Fruit fly (Drosophila melanogaster) whole organism, embryonic: Measurements from ENCODE around the gene CG14142.

Source experiments
- BEAF-32 ChIP-seq: fragments of 200-800 bp; sonication (Bioruptor generic); optimal IDR thresholded peaks from 3 replicates; lab custom pipeline; 2017; ENCODE audit warnings: missing biosample characterization, missing genetic modification characterization, mild to moderate bottlenecking, moderate library complexity, missing genetic modification reagents
- BtbVII ChIP-seq: fragments of 200-800 bp; sonication (Bioruptor generic); optimal IDR thresholded peaks from 3 replicates; lab custom pipeline; 2017; ENCODE audit warnings: missing biosample characterization, mild to moderate bottlenecking, missing genetic modification characterization
- CG10147 ChIP-seq: fragments of 200-800 bp; sonication (Bioruptor generic); optimal IDR thresholded peaks from 2 replicates; lab custom pipeline; 2019; ENCODE audit warnings: missing biosample characterization, mild to moderate bottlenecking, missing genetic modification characterization, moderate library complexity
- CG10321 ChIP-seq: fragments of 200-800 bp; sonication (Bioruptor generic); IDR thresholded peaks from 2 replicates; pipeline ENCODE4 v1.3.6; 2022; ENCODE audit warnings: missing biosample characterization, missing genetic modification characterization
- CG10366 ChIP-seq: fragments of 200-800 bp; sonication (Bioruptor generic); IDR thresholded peaks from 2 replicates; pipeline ENCODE4 v1.3.6; 2022; ENCODE audit warnings: missing biosample characterization, missing genetic modification characterization
- CG12236 ChIP-seq: fragments of 200-800 bp; sonication (Bioruptor generic); optimal IDR thresholded peaks from 2 replicates; lab custom pipeline; 2016; ENCODE audit warnings: missing biosample characterization, missing genetic modification characterization
- CG14050 ChIP-seq: fragments of 200-800 bp; sonication (Bioruptor generic); IDR thresholded peaks from 3 replicates; pipeline ENCODE4 v1.3.6; 2022; ENCODE audit warnings: missing biosample characterization, missing genetic modification characterization
- CG14965 ChIP-seq: fragments of 200-800 bp; sonication (Bioruptor generic); optimal IDR thresholded peaks from 2 replicates; lab custom pipeline; 2016; ENCODE audit warnings: missing biosample characterization, missing genetic modification characterization, borderline replicate concordance
- CG15479 ChIP-seq: fragments of 200-800 bp; sonication (Bioruptor generic); optimal IDR thresholded peaks from 3 replicates; lab custom pipeline; 2019; ENCODE audit warnings: missing biosample characterization, mild to moderate bottlenecking, missing genetic modification characterization, moderate library complexity
- CG1603 ChIP-seq: fragments of 200-800 bp; sonication (Bioruptor generic); optimal IDR thresholded peaks from 2 replicates; lab custom pipeline; 2019; ENCODE audit warnings: missing biosample characterization, mild to moderate bottlenecking, missing genetic modification characterization, moderate library complexity
- CG16813 ChIP-seq: fragments of 200-800 bp; sonication (Bioruptor generic); IDR thresholded peaks from 3 replicates; pipeline ENCODE4 v1.3.6; 2022; ENCODE audit warnings: missing biosample characterization, missing genetic modification characterization; ENCODE audit not compliant: partially characterized antibody
- CG1792 ChIP-seq: fragments of 200-800 bp; sonication (Bioruptor generic); optimal IDR thresholded peaks from 2 replicates; lab custom pipeline; 2016; ENCODE audit warnings: missing biosample characterization, missing genetic modification characterization
- CG18599 ChIP-seq: fragments of 200-800 bp; sonication (Bioruptor generic); optimal IDR thresholded peaks from 3 replicates; lab custom pipeline; 2017; ENCODE audit warnings: missing biosample characterization, missing genetic modification characterization, mild to moderate bottlenecking, moderate library complexity, missing genetic modification reagents
- CG18764 ChIP-seq: fragments of 200-800 bp; sonication (Bioruptor generic); optimal IDR thresholded peaks from 3 replicates; lab custom pipeline; 2016; ENCODE audit warnings: missing biosample characterization, missing genetic modification characterization
- CG2202 ChIP-seq: fragments of 200-800 bp; sonication (Bioruptor generic); optimal IDR thresholded peaks from 2 replicates; lab custom pipeline; 2018; ENCODE audit warnings: missing biosample characterization, mild to moderate bottlenecking, missing genetic modification characterization
- CG31388 ChIP-seq: fragments of 200-800 bp; sonication (Bioruptor generic); optimal IDR thresholded peaks from 2 replicates; lab custom pipeline; 2016; ENCODE audit warnings: missing biosample characterization, missing genetic modification characterization
- CG3281 ChIP-seq: fragments of 200-800 bp; sonication (Bioruptor generic); optimal IDR thresholded peaks from 3 replicates; lab custom pipeline; 2017; ENCODE audit warnings: missing biosample characterization, mild to moderate bottlenecking, missing genetic modification characterization
- CG4360 ChIP-seq: fragments of 200-800 bp; sonication (Bioruptor generic); IDR thresholded peaks from 2 replicates; pipeline ENCODE4 v1.3.6; 2022; ENCODE audit warnings: missing biosample characterization, missing genetic modification characterization
- CG6654 ChIP-seq: fragments of 200-800 bp; sonication (Bioruptor generic); optimal IDR thresholded peaks from 2 replicates; lab custom pipeline; 2017; ENCODE audit warnings: missing biosample characterization, mild to moderate bottlenecking, missing genetic modification characterization
- CG6765 ChIP-seq: fragments of 200-800 bp; sonication (Bioruptor generic); optimal IDR thresholded peaks from 3 replicates; lab custom pipeline; 2017; ENCODE audit warnings: missing biosample characterization, mild to moderate bottlenecking, missing genetic modification characterization
- CG7745 ChIP-seq: fragments of 200-800 bp; sonication (Bioruptor generic); optimal IDR thresholded peaks from 2 replicates; lab custom pipeline; 2018; ENCODE audit warnings: missing biosample characterization, mild to moderate bottlenecking, missing genetic modification characterization, moderate library complexity
- CG9609 ChIP-seq: fragments of 200-800 bp; sonication (Bioruptor generic); optimal IDR thresholded peaks from 3 replicates; lab custom pipeline; 2016; ENCODE audit warnings: missing biosample characterization, missing genetic modification characterization
- CG9932 ChIP-seq: fragments of 200-800 bp; sonication (Bioruptor generic); IDR thresholded peaks from 2 replicates; pipeline ENCODE4 v1.3.6; 2022; ENCODE audit warnings: missing biosample characterization, missing genetic modification characterization
- D19A ChIP-seq: fragments of 200-800 bp; optimal IDR thresholded peaks from 3 replicates; lab custom pipeline; 2019; ENCODE audit warnings: missing biosample characterization, mild to moderate bottlenecking, missing genetic modification characterization, moderate library complexity
- Drgx ChIP-seq: fragments of 200-800 bp; sonication (Bioruptor generic); IDR thresholded peaks from 2 replicates; pipeline ENCODE4 v1.3.6; 2022; ENCODE audit warnings: missing biosample characterization, missing genetic modification characterization
- HLH54F ChIP-seq: fragments of 200-800 bp; sonication (Bioruptor generic); optimal IDR thresholded peaks from 3 replicates; lab custom pipeline; 2016; ENCODE audit warnings: missing biosample characterization, missing genetic modification characterization
- Hmx ChIP-seq: fragments of 200-800 bp; sonication (Bioruptor generic); optimal IDR thresholded peaks from 2 replicates; lab custom pipeline; 2016; ENCODE audit warnings: missing biosample characterization, missing genetic modification characterization
- Kr ChIP-seq: fragments of 200-800 bp; sonication (Bioruptor generic); optimal IDR thresholded peaks from 2 replicates; lab custom pipeline; 2017; ENCODE audit warnings: missing biosample characterization, mild to moderate bottlenecking, missing genetic modification characterization
- MESR4 ChIP-seq: fragments of 200-800 bp; sonication (Bioruptor generic); optimal IDR thresholded peaks from 2 replicates; lab custom pipeline; 2018; ENCODE audit warnings: missing biosample characterization, mild to moderate bottlenecking, missing genetic modification characterization, moderate library complexity
- Optix ChIP-seq: fragments of 200-800 bp; sonication (Bioruptor generic); IDR thresholded peaks from 3 replicates; pipeline ENCODE4 v1.3.6; 2022; ENCODE audit warnings: missing biosample characterization, missing genetic modification characterization
- Rfx ChIP-seq: fragments of 200-800 bp; sonication (Bioruptor generic); IDR thresholded peaks from 2 replicates; pipeline ENCODE4 v1.3.6; 2022; ENCODE audit warnings: missing biosample characterization, missing genetic modification characterization
- Rx ChIP-seq: fragments of 200-800 bp; sonication (Bioruptor generic); IDR thresholded peaks from 2 replicates; pipeline ENCODE4 v1.3.6; 2022; ENCODE audit warnings: missing biosample characterization, missing genetic modification characterization
- Side ChIP-seq: fragments of 200-800 bp; sonication (Bioruptor generic); optimal IDR thresholded peaks from 2 replicates; lab custom pipeline; 2016; ENCODE audit warnings: missing biosample characterization, missing genetic modification characterization
- amos ChIP-seq: fragments of 200-800 bp; sonication (Bioruptor generic); IDR thresholded peaks from 2 replicates; pipeline ENCODE4 v1.3.6; 2022; ENCODE audit warnings: missing biosample characterization, missing genetic modification characterization; ENCODE audit not compliant: partially characterized antibody
- chif ChIP-seq, 2 experiments: fragments of 200-800 bp; sonication (Bioruptor generic); optimal IDR thresholded peaks; 3 replicates each; lab custom pipeline; 2016; ENCODE audit warnings: missing biosample characterization in 2 of 2, missing genetic modification characterization in 2 of 2
- chn ChIP-seq: fragments of 200-800 bp; sonication (Bioruptor generic); optimal IDR thresholded peaks from 2 replicates; lab custom pipeline; 2016; ENCODE audit warnings: missing biosample characterization, missing genetic modification characterization
- dmrt99B ChIP-seq: fragments of 200-800 bp; sonication (Bioruptor generic); optimal IDR thresholded peaks from 2 replicates; lab custom pipeline; 2018; ENCODE audit warnings: missing biosample characterization, mild to moderate bottlenecking, missing genetic modification characterization, moderate library complexity
- en ChIP-seq: fragments of 200-800 bp; sonication (Bioruptor generic); optimal IDR thresholded peaks from 2 replicates; lab custom pipeline; 2016; ENCODE audit warnings: missing biosample characterization, missing genetic modification characterization
- ewg ChIP-seq: fragments of 200-800 bp; sonication (Bioruptor generic); optimal IDR thresholded peaks from 3 replicates; lab custom pipeline; 2017; ENCODE audit warnings: mild to moderate bottlenecking, missing biosample characterization, missing genetic modification reagents, missing genetic modification characterization
- eyg ChIP-seq: fragments of 200-800 bp; sonication (Bioruptor generic); optimal IDR thresholded peaks from 3 replicates; lab custom pipeline; 2016; ENCODE audit warnings: missing biosample characterization, missing genetic modification characterization
- gce ChIP-seq: fragments of 200-800 bp; sonication (Bioruptor generic); IDR thresholded peaks from 3 replicates; pipeline ENCODE4 v1.3.6; 2022; ENCODE audit warnings: missing biosample characterization, missing genetic modification characterization
- lola ChIP-seq, 3 experiments: fragments of >200 bp in 2 of 3; fragments of 200-800 bp in 1 of 3; sonication (Bioruptor generic) in 1 of 3; optimal IDR thresholded peaks; 2 replicates each; lab custom pipeline; 2017 to 2019; ENCODE audit warnings: missing biosample characterization in 3 of 3, missing genetic modification characterization in 3 of 3, mild to moderate bottlenecking in 1 of 3, moderate library complexity in 1 of 3
- luna ChIP-seq: fragments of 200-800 bp; sonication (Bioruptor generic); optimal IDR thresholded peaks from 2 replicates; lab custom pipeline; 2016; ENCODE audit warnings: missing biosample characterization, missing genetic modification characterization
- sisA ChIP-seq: fragments of 200-800 bp; sonication (Bioruptor generic); IDR thresholded peaks from 2 replicates; pipeline ENCODE4 v1.3.6; 2022; ENCODE audit warnings: missing biosample characterization, missing genetic modification characterization
- trem ChIP-seq: fragments of 200-800 bp; optimal IDR thresholded peaks from 3 replicates; lab custom pipeline; 2019; ENCODE audit warnings: missing biosample characterization, mild to moderate bottlenecking, missing genetic modification characterization, moderate library complexity
- twi ChIP-seq: fragments of 200-800 bp; optimal IDR thresholded peaks from 2 replicates; lab custom pipeline; 2019; ENCODE audit warnings: missing biosample characterization, mild to moderate bottlenecking, missing genetic modification characterization, moderate library complexity
- vnd ChIP-seq: fragments of 200-800 bp; sonication (Bioruptor generic); IDR thresholded peaks from 3 replicates; pipeline ENCODE4 v1.3.6; 2022; ENCODE audit warnings: missing biosample characterization, missing genetic modification characterization; ENCODE audit not compliant: partially characterized antibody
- wor ChIP-seq: fragments of 200-800 bp; sonication (Bioruptor generic); IDR thresholded peaks from 2 replicates; pipeline ENCODE4 v1.3.6; 2022; ENCODE audit warnings: missing biosample characterization, missing genetic modification characterization
- zen ChIP-seq: fragments of 200-800 bp; sonication (Bioruptor generic); optimal IDR thresholded peaks from 3 replicates; lab custom pipeline; 2018; ENCODE audit warnings: missing biosample characterization, mild to moderate bottlenecking, missing genetic modification characterization, moderate library complexity

The CG14142 gene

dm6 chr3L:11205608-11206336 lies 32.5 kb downstream of the CG14142 start, which contains the start of gene Plod (continued):
- TF ChIP-seq CG1603 (tag; lab: Kevin White, UChicago): peak; percentile 52
- peak; percentile 27 for TF ChIP-seq dmrt99B
- no peak for TF ChIP-seq CG6654 (GFP tag; lab: Kevin White, UChicago)
- TF ChIP-seq wor: no peak
- no peak for TF ChIP-seq CG9609
- peak; percentile 14 for TF ChIP-seq zen
- no peak for TF ChIP-seq eyg (GFP tag; lab: Kevin White, UChicago)
- no peak for TF ChIP-seq sisA (GFP tag; lab: Robert Waterston, UW)
- no peak for TF ChIP-seq en
- no peak for TF ChIP-seq CG7745 (tag; lab: Kevin White, UChicago)
- peak; percentile 99 for TF ChIP-seq CG4360 (GFP tag; lab: Robert Waterston, UW)
- TF ChIP-seq Rx (GFP tag; lab: Robert Waterston, UW): no peak
- TF ChIP-seq chif (GFP tag; optimal IDR thresholded peaks at IDR 0.05; lab: Kevin White, UChicago): peak in 1 of 2 experiments; percentile 26
- TF ChIP-seq trem (tag; lab: Kevin White, UChicago): peak; percentile 29
- TF ChIP-seq CG14965 (GFP tag; lab: Kevin White, UChicago): no peak
- peak; percentile 45 for TF ChIP-seq chn (GFP tag; lab: Kevin White, UChicago)
- TF ChIP-seq Optix (GFP tag; lab: Robert Waterston, UW): no peak
- TF ChIP-seq CG9932 (GFP tag; lab: Robert Waterston, UW): peak; percentile 64
- TF ChIP-seq CG3281 (GFP tag; lab: Kevin White, UChicago): peak; percentile 46
- TF ChIP-seq CG12236 (GFP tag; lab: Kevin White, UChicago): no peak
- peak; percentile 48; the same call in 1 of the 2 replicates for TF ChIP-seq amos (GFP tag; lab: Robert Waterston, UW)
- peak; percentile 43 for TF ChIP-seq CG18599
- TF ChIP-seq Side: peak; percentile 46
- no peak for TF ChIP-seq twi
- TF ChIP-seq CG10147 (GFP tag; lab: Kevin White, UChicago): no peak
- no peak for TF ChIP-seq CG16813 (GFP tag; lab: Robert Waterston, UW)
- peak; percentile 18 for TF ChIP-seq ewg
- TF ChIP-seq BEAF-32 (GFP tag; lab: Kevin White, UChicago): peak; percentile 56
- TF ChIP-seq CG15479 (GFP tag; lab: Kevin White, UChicago): no peak
- peak; percentile 27 for TF ChIP-seq CG2202
- TF ChIP-seq CG6765: no peak
- TF ChIP-seq CG31388 (GFP tag; lab: Kevin White, UChicago): no peak
- no peak for TF ChIP-seq Kr (GFP tag; lab: Kevin White, UChicago)
- TF ChIP-seq luna: no peak
- TF ChIP-seq BtbVII: peak; percentile 29
- peak; percentile 15 for TF ChIP-seq D19A
- no peak for TF ChIP-seq gce (GFP tag; lab: Robert Waterston, UW)
- TF ChIP-seq HLH54F (GFP tag; lab: Kevin White, UChicago): peak; percentile 28
- peak; percentile 0 for TF ChIP-seq CG18764
- TF ChIP-seq MESR4 (GFP tag; lab: Kevin White, UChicago): peak; percentile 84
- TF ChIP-seq Rfx (GFP tag; lab: Robert Waterston, UW): peak; percentile 54
- TF ChIP-seq lola (GFP tag; optimal IDR thresholded peaks at IDR 0.05; lab: Kevin White, UChicago): peak in 2 of 3 experiments; percentile 40 to 96
- TF ChIP-seq Hmx: no peak
- peak; percentile 57 for TF ChIP-seq CG10366 (GFP tag; lab: Robert Waterston, UW)
- peak; percentile 36; the same call in 2 of the 3 replicates for TF ChIP-seq CG14050 (GFP tag; lab: Robert Waterston, UW)
- TF ChIP-seq Drgx: peak; percentile 61
- no peak for TF ChIP-seq CG1792 (GFP tag; lab: Kevin White, UChicago)
- TF ChIP-seq vnd: no peak
- TF ChIP-seq CG10321 (GFP tag; lab: Robert Waterston, UW): no peak
